Worm (Caenorhabditis elegans) whole organism, early embryonic: Measurements from ENCODE around the gene W07G4.5.

Experiments used
- B0310.2 ChIP-seq: sonication (generic microtip); optimal IDR thresholded peaks from 2 replicates; lab custom pipeline; 2016; ENCODE audit warnings: mild to moderate bottlenecking, missing genetic modification characterization, missing compliant biosample characterization
- aly-1 ChIP-seq: sonication (generic microtip); optimal IDR thresholded peaks from 2 replicates; lab custom pipeline; 2016; ENCODE audit warnings: missing genetic modification characterization, missing compliant biosample characterization
- ama-1 ChIP-seq: fragments of 150-350 bp; optimal IDR thresholded peaks from 2 replicates; lab custom pipeline; 2014
- flt-1 ChIP-seq: fragments of 200-800 bp; sonication (Bioruptor generic); IDR thresholded peaks from 2 replicates; pipeline ENCODE4 v1.3.6; 2022; ENCODE audit warnings: missing genetic modification characterization, missing compliant biosample characterization
- hmg-4 ChIP-seq: fragments of 200-800 bp; sonication (Bioruptor generic); optimal IDR thresholded peaks from 2 replicates; lab custom pipeline; 2018; ENCODE audit warnings: mild to moderate bottlenecking, missing genetic modification characterization, missing compliant biosample characterization
- pes-1 ChIP-seq: fragments of 200-800 bp; sonication (Bioruptor generic); IDR thresholded peaks from 2 replicates; pipeline ENCODE4 v1.3.6; 2022; ENCODE audit warnings: missing genetic modification reagents, missing genetic modification characterization, missing compliant biosample characterization
- scrt-1 ChIP-seq: fragments of 200-800 bp; sonication (Bioruptor generic); IDR thresholded peaks from 2 replicates; pipeline ENCODE4 v1.3.6; 2022; ENCODE audit warnings: missing genetic modification characterization, missing compliant biosample characterization
- sea-1 ChIP-seq: fragments of 200-800 bp; sonication (Bioruptor generic); conservative IDR thresholded peaks from 2 replicates; pipeline ENCODE4 v1.3.6; 2022; ENCODE audit warnings: missing genetic modification characterization, missing compliant biosample characterization
- tbx-11 ChIP-seq: fragments of 200-800 bp; sonication (Bioruptor generic); IDR thresholded peaks from 2 replicates; pipeline ENCODE4 v1.3.6; 2022; ENCODE audit warnings: missing genetic modification characterization, missing compliant biosample characterization
- tbx-37 ChIP-seq: fragments of 200-800 bp; sonication (Bioruptor generic); conservative IDR thresholded peaks from 2 replicates; pipeline ENCODE4 v1.3.6; 2022; ENCODE audit warnings: missing genetic modification reagents, missing genetic modification characterization, missing compliant biosample characterization
- tra-4 ChIP-seq: sonication (generic microtip); optimal IDR thresholded peaks from 2 replicates; lab custom pipeline; 2017; ENCODE audit warnings: missing genetic modification characterization, missing compliant biosample characterization

- TF ChIP-seq ama-1 (lab: Kevin White, UChicago): no peak
- no peak for TF ChIP-seq flt-1 (GFP tag; lab: Robert Waterston, UW)
- no peak for TF ChIP-seq aly-1 (tag; lab: Kevin White, UChicago)
- no peak for TF ChIP-seq B0310.2 (tag; lab: Kevin White, UChicago)
- no peak for TF ChIP-seq tbx-11 (GFP tag; lab: Robert Waterston, UW)
- TF ChIP-seq sea-1 (GFP tag; lab: Robert Waterston, UW): no peak
- TF ChIP-seq hmg-4 (GFP tag; lab: Kevin White, UChicago): no peak
- no peak for TF ChIP-seq pes-1 (GFP tag; lab: Robert Waterston, UW)
- TF ChIP-seq tra-4 (tag; lab: Kevin White, UChicago): no peak
- no peak for TF ChIP-seq tbx-37 (GFP tag; lab: Robert Waterston, UW)
- TF ChIP-seq scrt-1 (GFP tag; lab: Robert Waterston, UW): no peak
Observed at ce11 chrV:13070278-13070677, 22.5 kb downstream of the W07G4.5 start.
